Worm (Caenorhabditis elegans) whole organism, late embryonic: ENCODE measurements around the gene R12B2.6.
A peak's percentile ranks its signal among the peaks of the same experiment; 100 is the strongest.

Experiments
- ahr-1 ChIP-seq: sonication (generic microtip); optimal IDR thresholded peaks from 2 replicates; lab custom pipeline; 2016; ENCODE audit warnings: missing genetic modification characterization, missing compliant biosample characterization
- ceh-14 ChIP-seq: sonication (generic microtip); optimal IDR thresholded peaks from 2 replicates; lab custom pipeline; 2016; ENCODE audit warnings: missing genotype, missing genetic modification characterization, missing compliant biosample characterization
- ceh-18 ChIP-seq: sonication (generic microtip); optimal IDR thresholded peaks from 2 replicates; lab custom pipeline; 2016; ENCODE audit warnings: missing genetic modification characterization, missing compliant biosample characterization
- ceh-22 ChIP-seq: sonication (generic microtip); optimal IDR thresholded peaks from 2 replicates; lab custom pipeline; 2017; ENCODE audit warnings: missing biosample characterization, missing genetic modification characterization
- ceh-31 ChIP-seq: sonication (generic microtip); optimal IDR thresholded peaks from 2 replicates; lab custom pipeline; 2016; ENCODE audit warnings: missing genetic modification characterization, missing compliant biosample characterization
- ceh-34 ChIP-seq: sonication (generic microtip); optimal IDR thresholded peaks from 2 replicates; lab custom pipeline; 2016; ENCODE audit warnings: mild to moderate bottlenecking, missing genetic modification characterization, missing compliant biosample characterization
- ceh-48 ChIP-seq: sonication (generic microtip); optimal IDR thresholded peaks from 2 replicates; lab custom pipeline; 2016; ENCODE audit warnings: missing genetic modification characterization, inconsistent platforms, missing compliant biosample characterization
- ceh-6 ChIP-seq: fragments of 200-800 bp; sonication (Bioruptor generic); optimal IDR thresholded peaks from 2 replicates; lab custom pipeline; 2018; ENCODE audit warnings: mild to moderate bottlenecking, missing genetic modification characterization, missing compliant biosample characterization
- dmd-4 ChIP-seq: sonication (generic microtip); optimal IDR thresholded peaks from 2 replicates; lab custom pipeline; 2016; ENCODE audit warnings: borderline replicate concordance, missing genetic modification characterization, missing compliant biosample characterization
- elt-2 ChIP-seq: sonication (generic microtip); optimal IDR thresholded peaks from 2 replicates; lab custom pipeline; 2016; ENCODE audit warnings: missing genetic modification reagents, missing genetic modification characterization, missing compliant biosample characterization
- fkh-10 ChIP-seq: fragments of 150-350 bp; optimal IDR thresholded peaks from 2 replicates; lab custom pipeline; 2014; ENCODE audit warnings: missing biosample characterization, missing genetic modification reagents, missing genetic modification characterization
- fkh-6 ChIP-seq: sonication (generic microtip); optimal IDR thresholded peaks from 2 replicates; lab custom pipeline; 2016; ENCODE audit warnings: missing genetic modification characterization, missing compliant biosample characterization
- hlh-13 ChIP-seq: fragments of 200-800 bp; sonication (Bioruptor generic); optimal IDR thresholded peaks from 2 replicates; lab custom pipeline; 2018; ENCODE audit warnings: mild to moderate bottlenecking, missing genetic modification characterization, missing compliant biosample characterization
- hlh-6 ChIP-seq: sonication (generic microtip); optimal IDR thresholded peaks from 2 replicates; lab custom pipeline; 2016; ENCODE audit warnings: missing genotype, missing genetic modification characterization, missing compliant biosample characterization
- hlh-8 ChIP-seq: sonication (generic microtip); optimal IDR thresholded peaks from 2 replicates; lab custom pipeline; 2016; ENCODE audit warnings: missing genotype, missing genetic modification characterization, missing compliant biosample characterization
- lim-6 ChIP-seq: sonication (generic microtip); optimal IDR thresholded peaks from 2 replicates; lab custom pipeline; 2016; ENCODE audit warnings: missing genetic modification characterization, missing compliant biosample characterization
- madf-2 ChIP-seq: sonication (generic microtip); optimal IDR thresholded peaks from 2 replicates; lab custom pipeline; 2017; ENCODE audit warnings: missing genetic modification characterization, missing compliant biosample characterization
- nfya-1 ChIP-seq: sonication (generic microtip); optimal IDR thresholded peaks from 2 replicates; lab custom pipeline; 2017; ENCODE audit warnings: missing genetic modification characterization, mild to moderate bottlenecking, missing compliant biosample characterization, antibody characterized with exemption, moderate library complexity
- nhr-232 ChIP-seq: sonication (generic microtip); optimal IDR thresholded peaks from 2 replicates; lab custom pipeline; 2016; ENCODE audit warnings: missing genetic modification characterization, missing compliant biosample characterization
- ref-2 ChIP-seq: sonication (generic microtip); optimal IDR thresholded peaks from 2 replicates; lab custom pipeline; 2016; ENCODE audit warnings: missing genetic modification characterization, missing compliant biosample characterization
- sdc-2 ChIP-seq: sonication (generic microtip); optimal IDR thresholded peaks from 2 replicates; lab custom pipeline; 2016; ENCODE audit warnings: missing genotype, missing genetic modification characterization, missing compliant biosample characterization
- sox-2 ChIP-seq: fragments of 200-800 bp; sonication (Bioruptor generic); IDR thresholded peaks from 2 replicates; pipeline ENCODE4 v1.3.6; 2022; ENCODE audit warnings: missing genetic modification reagents, missing genetic modification characterization, missing compliant biosample characterization
- ttx-3 ChIP-seq: sonication (generic microtip); optimal IDR thresholded peaks from 2 replicates; lab custom pipeline; 2016; ENCODE audit warnings: missing genetic modification reagents, missing genetic modification characterization, missing compliant biosample characterization
- unc-3 ChIP-seq, 2 experiments: fragments of 200-800 bp in 1 of 2; sonication (Bioruptor generic) in 1 of 2; sonication (generic microtip) in 1 of 2; conservative IDR thresholded peaks in 1 of 2; optimal IDR thresholded peaks in 1 of 2; 2 replicates each; pipeline versions ENCODE4 v1.3.6 to Lab custom; 2016 to 2022; ENCODE audit warnings: missing compliant biosample characterization in 2 of 2, missing genetic modification characterization in 2 of 2, missing genetic modification reagents in 1 of 2
- unc-42 ChIP-seq: sonication (generic microtip); optimal IDR thresholded peaks from 2 replicates; lab custom pipeline; 2016; ENCODE audit warnings: missing genotype, missing genetic modification characterization, missing compliant biosample characterization
- unc-55 ChIP-seq: sonication (generic microtip); optimal IDR thresholded peaks from 2 replicates; lab custom pipeline; 2017; ENCODE audit warnings: missing biosample characterization, missing genetic modification reagents, missing genetic modification characterization
- unc-86 ChIP-seq: sonication (generic microtip); optimal IDR thresholded peaks from 2 replicates; lab custom pipeline; 2016; ENCODE audit warnings: missing genetic modification characterization, missing compliant biosample characterization
- zip-5 ChIP-seq: sonication (generic microtip); optimal IDR thresholded peaks from 2 replicates; lab custom pipeline; 2016; ENCODE audit warnings: missing genetic modification characterization, missing compliant biosample characterization
- ztf-16 ChIP-seq: sonication (generic microtip); optimal IDR thresholded peaks from 2 replicates; lab custom pipeline; 2017; ENCODE audit warnings: missing genetic modification characterization, missing compliant biosample characterization

The R12B2.6 gene

ce11 chrIII:5802971-5803370 lies 31.0 kb downstream of the R12B2.6 start, which contains the start of the genes polq-1 and him-10 (continued):
- no peak for TF ChIP-seq ceh-22 (tag; lab: Kevin White, UChicago)
- no peak for TF ChIP-seq ceh-6
- TF ChIP-seq unc-42 = no peak
- TF ChIP-seq hlh-6 (tag; lab: Kevin White, UChicago) = no peak
- TF ChIP-seq fkh-6 (tag; lab: Kevin White, UChicago) = no peak
- no peak for TF ChIP-seq ceh-14 (tag; lab: Kevin White, UChicago)
- TF ChIP-seq sox-2 = no peak
- peak; percentile 9 for TF ChIP-seq zip-5
- no peak for TF ChIP-seq fkh-10 (GFP tag; lab: Kevin White, UChicago)
- no peak for TF ChIP-seq sdc-2 (tag; lab: Kevin White, UChicago)

ce11 chrIII:5798747-5799146 lies 35.2 kb downstream of the R12B2.6 start, which contains the start of gene ceh-10:
ceh-10 (plus strand) TSS chrIII:5799047.
- TF ChIP-seq lim-6 (no peak), ref-2 (tag; lab: Kevin White, UChicago) (no peak), ceh-34 (tag; lab: Kevin White, UChicago) (no peak), dmd-4 (tag; lab: Kevin White, UChicago) (no peak), madf-2 (tag; lab: Kevin White, UChicago) (no peak)

- no peak for TF ChIP-seq unc-86 (tag; lab: Kevin White, UChicago)
Measured at ce11 chrIII:5794982-5795381, 39.0 kb downstream of the R12B2.6 start.

- TF ChIP-seq ahr-1 (tag; lab: Kevin White, UChicago) (no peak), nfya-1 (tag; lab: Kevin White, UChicago) (no peak), unc-3 (GFP tag; conservative IDR thresholded peaks at IDR 0.05; lab: Robert Waterston, UW) (no peak), unc-3 (tag; optimal IDR thresholded peaks at IDR 0.05; lab: Kevin White, UChicago) (no peak), hlh-8 (tag; lab: Kevin White, UChicago) (no peak), ttx-3 (no peak), ztf-16 (tag; lab: Kevin White, UChicago) (no peak), hlh-13 (GFP tag; lab: Kevin White, UChicago) (no peak), fkh-6 (tag; lab: Kevin White, UChicago) (no peak), unc-55 (GFP tag; lab: Kevin White, UChicago) (no peak), elt-2 (tag; lab: Kevin White, UChicago) (no peak)
- TF ChIP-seq, all 69 proteins: peak for 0
Measured at ce11 chrIII:5790550-5790949, 43.4 kb downstream of the R12B2.6 start, which contains the start of gene rev-3. rev-3 (minus strand) TSS chrIII:5790650.

ce11 chrIII:5785273-5785929 lies 48.6 kb downstream of the R12B2.6 start, which contains the start of gene Y37B11A.3:
Y37B11A.3 (minus strand) TSS chrIII:5785323.
- TF ChIP-seq ceh-31 (tag; lab: Kevin White, UChicago) = peak; percentile 30
- TF ChIP-seq nhr-232 (tag; lab: Kevin White, UChicago) = no peak
- peak; percentile 37 for TF ChIP-seq nfya-1 (tag; lab: Kevin White, UChicago)
- TF ChIP-seq fkh-6 (tag; lab: Kevin White, UChicago) = peak; percentile 23
- TF ChIP-seq ref-2 (tag; lab: Kevin White, UChicago) = peak; percentile 69
- TF ChIP-seq unc-55 (GFP tag; lab: Kevin White, UChicago) = peak; percentile 43
- TF ChIP-seq ceh-18 (tag; lab: Kevin White, UChicago) = no peak
- no peak for TF ChIP-seq ceh-48 (tag; lab: Kevin White, UChicago)
